Worm (Caenorhabditis elegans) whole organism, L1 larva: ENCODE measurements around the gene ZK377.15.

Experiments used
- aha-1 ChIP-seq: fragments of 150-350 bp; optimal IDR thresholded peaks from 2 replicates; lab custom pipeline; 2014; ENCODE audit warnings: missing biosample characterization, missing genetic modification characterization
- fkh-10 ChIP-seq: sonication (generic microtip); optimal IDR thresholded peaks from 2 replicates; lab custom pipeline; 2017; ENCODE audit warnings: missing biosample characterization, missing genetic modification reagents, missing genetic modification characterization
- jun-1 ChIP-seq: fragments of 150-350 bp; optimal IDR thresholded peaks from 2 replicates; lab custom pipeline; 2014; ENCODE audit warnings: missing biosample characterization, missing genetic modification reagents, missing genetic modification characterization
- lin-15B ChIP-seq: fragments of 150-350 bp; sonication (generic microtip); optimal IDR thresholded peaks from 3 replicates; lab custom pipeline; 2014; ENCODE audit warnings: missing biosample characterization, missing genetic modification characterization
- nhr-11 ChIP-seq: fragments of 150-350 bp; optimal IDR thresholded peaks from 2 replicates; lab custom pipeline; 2014; ENCODE audit warnings: missing biosample characterization, missing genetic modification characterization
- pqm-1 ChIP-seq: sonication (generic microtip); optimal IDR thresholded peaks from 3 replicates; lab custom pipeline; 2017; ENCODE audit warnings: missing biosample characterization, missing genetic modification characterization
- sptf-1 ChIP-seq: fragments of 150-350 bp; optimal IDR thresholded peaks from 2 replicates; lab custom pipeline; 2014; ENCODE audit warnings: missing biosample characterization, missing genetic modification characterization
- sup-37 ChIP-seq: fragments of 200-800 bp; sonication (Bioruptor generic); optimal IDR thresholded peaks from 2 replicates; lab custom pipeline; 2018; ENCODE audit warnings: mild to moderate bottlenecking, missing genetic modification characterization, missing compliant biosample characterization
- unc-130 ChIP-seq: fragments of 150-350 bp; optimal IDR thresholded peaks from 2 replicates; lab custom pipeline; 2017; ENCODE audit warnings: missing biosample characterization, missing genetic modification characterization, inconsistent platforms
- zip-4 ChIP-seq: fragments of 200-800 bp; sonication (Bioruptor generic); optimal IDR thresholded peaks from 2 replicates; lab custom pipeline; 2018; ENCODE audit warnings: mild to moderate bottlenecking, missing genetic modification characterization, moderate library complexity, missing compliant biosample characterization
- ztf-11 ChIP-seq, 2 experiments: sonication (generic microtip); optimal IDR thresholded peaks; 2 replicates each; lab custom pipeline; 2016 to 2017; ENCODE audit warnings: missing genetic modification characterization in 2 of 2, missing biosample characterization in 1 of 2, missing compliant biosample characterization in 1 of 2

ce11 chrX:3470307-3470706, 4.6 kb upstream of the ZK377.15 start:
- TF ChIP-seq pqm-1 (tag; lab: Kevin White, UChicago) (no peak), ztf-11 (tag; optimal IDR thresholded peaks at IDR 0.05; lab: Kevin White, UChicago) (peak in 1 of 2 experiments; percentile 15), lin-15B (tag; lab: Kevin White, UChicago) (no peak), sptf-1 (tag; lab: Kevin White, UChicago) (no peak), unc-130 (tag; lab: Kevin White, UChicago) (no peak), jun-1 (tag; lab: Kevin White, UChicago) (no peak), fkh-10 (GFP tag; lab: Kevin White, UChicago) (no peak), sup-37 (GFP tag; lab: Kevin White, UChicago) (no peak), nhr-11 (tag; lab: Kevin White, UChicago) (no peak), aha-1 (no peak), zip-4 (GFP tag; lab: Kevin White, UChicago) (no peak)
